Worm (Caenorhabditis elegans): ENCODE results near the gene sysm-1.

The sysm-1 gene

ce11 chrII:9078351-9078750 is 4.6 kb downstream of the sysm-1 start:
- TF ChIP-seq K09A11.1 (tag; optimal IDR thresholded peaks at IDR 0.05; ENCODE audit: insufficient read depth) (no peak), tbx-2 (tag; optimal IDR thresholded peaks at IDR 0.05) (no peak), fax-1 (tag; optimal IDR thresholded peaks at IDR 0.05) (no peak), ama-1 (optimal IDR thresholded peaks at IDR 0.05) (no peak), ceh-24 (tag; optimal IDR thresholded peaks at IDR 0.05) (no peak)

ce11 chrII:9076098-9076879 is 6.7 kb downstream of the sysm-1 start:
- TF ChIP-seq che-1 (tag; optimal IDR thresholded peaks at IDR 0.05): no peak
- TF ChIP-seq lin-11 (tag; optimal IDR thresholded peaks at IDR 0.05): no peak
- TF ChIP-seq nhr-11 (tag; optimal IDR thresholded peaks at IDR 0.05): no peak
- TF ChIP-seq unc-55 (GFP tag; optimal IDR thresholded peaks at IDR 0.05): peak; percentile 32
- TF ChIP-seq K09A11.1 (tag; optimal IDR thresholded peaks at IDR 0.05; ENCODE audit: insufficient read depth): no peak
- no peak for TF ChIP-seq ceh-45 (GFP tag; IDR thresholded peaks at IDR 0.05)
- TF ChIP-seq ahr-1 (tag; optimal IDR thresholded peaks at IDR 0.05): no peak
- TF ChIP-seq ceh-18 (tag; optimal IDR thresholded peaks at IDR 0.05): peak; percentile 35
- no peak for TF ChIP-seq Y22D7AL.16 (tag; optimal IDR thresholded peaks at IDR 0.05)
- TF ChIP-seq npax-4 (tag; optimal IDR thresholded peaks at IDR 0.05): no peak
- no peak for TF ChIP-seq ceh-22 (tag; optimal IDR thresholded peaks at IDR 0.05)
- no peak for TF ChIP-seq tbx-2 (tag; optimal IDR thresholded peaks at IDR 0.05)
- TF ChIP-seq ceh-9 (tag; optimal IDR thresholded peaks at IDR 0.05): no peak
- TF ChIP-seq ceh-2 (tag; optimal IDR thresholded peaks at IDR 0.05): no peak

ce11 chrII:9074492-9074891 is 8.5 kb downstream of the sysm-1 start:
- no peak for TF ChIP-seq lim-6 (tag; optimal IDR thresholded peaks at IDR 0.05)
- TF ChIP-seq madf-2 (tag; optimal IDR thresholded peaks at IDR 0.05): no peak
- no peak for TF ChIP-seq nfya-1 (tag; optimal IDR thresholded peaks at IDR 0.05)
- TF ChIP-seq elt-4 (tag; optimal IDR thresholded peaks at IDR 0.05): no peak
- TF ChIP-seq sox-2 (GFP tag; IDR thresholded peaks at IDR 0.05): no peak
- TF ChIP-seq dve-1 (tag; optimal IDR thresholded peaks at IDR 0.05): no peak
- TF ChIP-seq unc-3 (GFP tag; conservative IDR thresholded peaks at IDR 0.05): no peak
- TF ChIP-seq unc-3 (tag; optimal IDR thresholded peaks at IDR 0.05): no peak
- no peak for TF ChIP-seq fkh-10 (GFP tag; optimal IDR thresholded peaks at IDR 0.05)
- no peak for TF ChIP-seq hlh-15 (tag; optimal IDR thresholded peaks at IDR 0.05)
- TF ChIP-seq unc-55 (GFP tag; optimal IDR thresholded peaks at IDR 0.05): no peak
- no peak for TF ChIP-seq zip-5 (tag; optimal IDR thresholded peaks at IDR 0.05)
- TF ChIP-seq ceh-48 (tag; optimal IDR thresholded peaks at IDR 0.05): no peak

- no peak for TF ChIP-seq lin-11 (tag; optimal IDR thresholded peaks at IDR 0.05)
- TF ChIP-seq rnt-1 (tag; optimal IDR thresholded peaks at IDR 0.05): no peak
- no peak for TF ChIP-seq sox-2 (GFP tag; IDR thresholded peaks at IDR 0.05)
- no peak for TF ChIP-seq ceh-24 (tag; optimal IDR thresholded peaks at IDR 0.05)
- no peak for TF ChIP-seq ceh-14 (tag; optimal IDR thresholded peaks at IDR 0.05)
- no peak for TF ChIP-seq tbx-7 (tag; optimal IDR thresholded peaks at IDR 0.05)
- no peak for TF ChIP-seq syd-9 (tag; optimal IDR thresholded peaks at IDR 0.05)
- TF ChIP-seq fax-1 (tag; optimal IDR thresholded peaks at IDR 0.05): no peak
- no peak for TF ChIP-seq ceh-19 (GFP tag; optimal IDR thresholded peaks at IDR 0.05)
- TF ChIP-seq K02D7.2 (tag; optimal IDR thresholded peaks at IDR 0.05): no peak
- no peak for TF ChIP-seq pha-4 (tag; optimal IDR thresholded peaks at IDR 0.05)
- TF ChIP-seq ztf-16 (tag; optimal IDR thresholded peaks at IDR 0.05): no peak
Observed at ce11 chrII:9072769-9073168, 10.2 kb downstream of the sysm-1 start.
